Worm (Caenorhabditis elegans) whole organism, early embryonic: ENCODE results near the gene elo-4.

ENCODE experiments used
- B0310.2 ChIP-seq: sonication (generic microtip); optimal IDR thresholded peaks from 2 replicates; lab custom pipeline; 2016; ENCODE audit warnings: mild to moderate bottlenecking, missing genetic modification characterization, missing compliant biosample characterization
- F13C5.2 ChIP-seq: sonication (generic microtip); optimal IDR thresholded peaks from 2 replicates; lab custom pipeline; 2017; ENCODE audit warnings: mild to moderate bottlenecking, missing genetic modification characterization, inconsistent platforms, missing compliant biosample characterization
- aly-1 ChIP-seq: sonication (generic microtip); optimal IDR thresholded peaks from 2 replicates; lab custom pipeline; 2016; ENCODE audit warnings: missing genetic modification characterization, missing compliant biosample characterization
- ama-1 ChIP-seq: fragments of 150-350 bp; optimal IDR thresholded peaks from 2 replicates; lab custom pipeline; 2014
- ceh-13 ChIP-seq: fragments of 200-800 bp; sonication (Bioruptor generic); optimal IDR thresholded peaks from 2 replicates; lab custom pipeline; 2018; ENCODE audit warnings: mild to moderate bottlenecking, missing genetic modification characterization, missing compliant biosample characterization
- ceh-36 ChIP-seq: sonication (generic microtip); optimal IDR thresholded peaks from 2 replicates; lab custom pipeline; 2016; ENCODE audit warnings: missing genetic modification characterization, inconsistent platforms, missing compliant biosample characterization
- ets-7 ChIP-seq: sonication (generic microtip); optimal IDR thresholded peaks from 2 replicates; lab custom pipeline; 2016; ENCODE audit warnings: missing genotype, missing genetic modification characterization, missing compliant biosample characterization
- flt-1 ChIP-seq: fragments of 200-800 bp; sonication (Bioruptor generic); IDR thresholded peaks from 2 replicates; pipeline ENCODE4 v1.3.6; 2022; ENCODE audit warnings: missing genetic modification characterization, missing compliant biosample characterization
- hmbx-1 ChIP-seq: sonication (generic microtip); optimal IDR thresholded peaks from 2 replicates; lab custom pipeline; 2016; ENCODE audit warnings: mild to moderate bottlenecking, missing genetic modification characterization, missing compliant biosample characterization
- hmg-4 ChIP-seq: fragments of 200-800 bp; sonication (Bioruptor generic); optimal IDR thresholded peaks from 2 replicates; lab custom pipeline; 2018; ENCODE audit warnings: mild to moderate bottlenecking, missing genetic modification characterization, missing compliant biosample characterization
- hnd-1 ChIP-seq: sonication (generic microtip); optimal IDR thresholded peaks from 2 replicates; lab custom pipeline; 2016; ENCODE audit warnings: missing genetic modification characterization, missing compliant biosample characterization
- pes-1 ChIP-seq: fragments of 200-800 bp; sonication (Bioruptor generic); IDR thresholded peaks from 2 replicates; pipeline ENCODE4 v1.3.6; 2022; ENCODE audit warnings: missing genetic modification reagents, missing genetic modification characterization, missing compliant biosample characterization
- scrt-1 ChIP-seq: fragments of 200-800 bp; sonication (Bioruptor generic); IDR thresholded peaks from 2 replicates; pipeline ENCODE4 v1.3.6; 2022; ENCODE audit warnings: missing genetic modification characterization, missing compliant biosample characterization
- sea-1 ChIP-seq: fragments of 200-800 bp; sonication (Bioruptor generic); conservative IDR thresholded peaks from 2 replicates; pipeline ENCODE4 v1.3.6; 2022; ENCODE audit warnings: missing genetic modification characterization, missing compliant biosample characterization
- tbx-11 ChIP-seq: fragments of 200-800 bp; sonication (Bioruptor generic); IDR thresholded peaks from 2 replicates; pipeline ENCODE4 v1.3.6; 2022; ENCODE audit warnings: missing genetic modification characterization, missing compliant biosample characterization
- tbx-37 ChIP-seq: fragments of 200-800 bp; sonication (Bioruptor generic); conservative IDR thresholded peaks from 2 replicates; pipeline ENCODE4 v1.3.6; 2022; ENCODE audit warnings: missing genetic modification reagents, missing genetic modification characterization, missing compliant biosample characterization
- tra-4 ChIP-seq: sonication (generic microtip); optimal IDR thresholded peaks from 2 replicates; lab custom pipeline; 2017; ENCODE audit warnings: missing genetic modification characterization, missing compliant biosample characterization

Gene elo-4

DNA sequence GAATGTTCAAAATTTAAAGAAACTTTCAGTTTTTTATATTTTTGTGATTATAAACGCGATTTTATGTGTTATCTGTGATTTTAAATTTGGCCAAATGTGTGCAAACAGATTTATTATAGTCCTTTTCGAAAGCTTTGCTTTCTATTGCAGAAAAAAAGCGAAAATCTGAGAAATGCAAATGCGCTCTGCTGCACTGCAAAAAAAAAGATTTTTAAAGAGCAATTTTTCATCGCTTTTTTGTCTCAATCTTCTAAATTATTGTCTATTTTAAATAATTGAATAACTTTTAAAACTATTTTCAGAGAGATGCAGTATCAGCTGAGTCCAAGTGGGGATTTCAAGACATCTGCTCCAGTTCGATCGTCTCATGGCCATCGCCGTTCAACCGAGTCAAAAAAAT lies 12.1 kb downstream of the elo-4 start, which contains the start of gene cpb-1:
cpb-1 (plus strand) TSS at position 301 of the 400 bp plus-strand sequence.
- no peak for TF ChIP-seq scrt-1
- no peak for TF ChIP-seq tra-4 (tag; lab: Kevin White, UChicago)
- no peak for TF ChIP-seq aly-1 (tag; lab: Kevin White, UChicago)
- no peak for TF ChIP-seq hmg-4 (GFP tag; lab: Kevin White, UChicago)
- TF ChIP-seq sea-1 = no peak
- TF ChIP-seq hmbx-1 (tag; lab: Kevin White, UChicago) = no peak
- TF ChIP-seq B0310.2 (tag; lab: Kevin White, UChicago) = no peak
- no peak for TF ChIP-seq ets-7 (tag; lab: Kevin White, UChicago)
- TF ChIP-seq F13C5.2 = no peak
- TF ChIP-seq hnd-1 (tag; lab: Kevin White, UChicago) = no peak

DNA sequence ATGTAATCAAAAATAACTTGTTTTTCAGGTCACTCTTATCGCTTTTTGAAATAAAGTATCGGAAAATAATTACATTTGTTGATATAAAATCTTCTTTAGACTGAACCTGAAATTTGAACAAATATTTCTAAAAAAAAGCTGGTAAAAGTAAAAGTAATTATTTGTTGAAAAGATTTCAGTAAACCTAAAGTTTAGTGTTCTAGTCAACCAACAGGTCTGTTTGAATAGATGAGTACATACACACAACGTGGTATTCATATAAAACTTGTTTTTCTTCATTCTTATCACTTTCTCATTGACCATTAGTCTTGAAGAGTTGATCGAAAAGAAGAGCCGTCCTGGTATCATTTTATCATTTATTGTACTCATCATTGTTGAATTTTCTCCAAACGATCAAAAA lies 14.4 kb downstream of the elo-4 start, which contains the start of gene C40H1.9:
C40H1.9 (plus strand) TSS at position 301 of the 400 bp plus-strand sequence.
- no peak for TF ChIP-seq pes-1 (GFP tag; lab: Robert Waterston, UW)
- no peak for TF ChIP-seq tbx-37
- no peak for TF ChIP-seq hnd-1 (tag; lab: Kevin White, UChicago)
- no peak for TF ChIP-seq ceh-13 (GFP tag; lab: Kevin White, UChicago)

ce11 chrIII:9317601-9318000 lies 16.5 kb downstream of the elo-4 start:
- no peak for TF ChIP-seq sea-1
- TF ChIP-seq scrt-1 = no peak
- TF ChIP-seq hnd-1 (tag; lab: Kevin White, UChicago) = no peak
- no peak for TF ChIP-seq tra-4 (tag; lab: Kevin White, UChicago)

- TF ChIP-seq scrt-1 = no peak
- TF ChIP-seq ceh-36 (tag; lab: Kevin White, UChicago) = no peak
- no peak for TF ChIP-seq hmg-4 (GFP tag; lab: Kevin White, UChicago)
- TF ChIP-seq tbx-37 = no peak
- no peak for TF ChIP-seq aly-1 (tag; lab: Kevin White, UChicago)
- no peak for TF ChIP-seq ets-7 (tag; lab: Kevin White, UChicago)
- no peak for TF ChIP-seq hmbx-1 (tag; lab: Kevin White, UChicago)
- TF ChIP-seq hnd-1 (tag; lab: Kevin White, UChicago) = no peak
- no peak for TF ChIP-seq tbx-11 (GFP tag; lab: Robert Waterston, UW)
- TF ChIP-seq ceh-13 (GFP tag; lab: Kevin White, UChicago) = no peak
- TF ChIP-seq F13C5.2 = no peak
- no peak for TF ChIP-seq tra-4 (tag; lab: Kevin White, UChicago)
- TF ChIP-seq flt-1 (GFP tag; lab: Robert Waterston, UW) = no peak
- TF ChIP-seq ama-1 = no peak
- TF ChIP-seq pes-1 (GFP tag; lab: Robert Waterston, UW) = no peak
- no peak for TF ChIP-seq sea-1
Observed at ce11 chrIII:9315180-9315579, 18.9 kb downstream of the elo-4 start.

ce11 chrIII:9314476-9314875 lies 19.6 kb downstream of the elo-4 start, which contains the start of gene C40H1.8:
C40H1.8 (plus strand) TSS chrIII:9314717.
- no peak for TF ChIP-seq tra-4 (tag; lab: Kevin White, UChicago)
- TF ChIP-seq F13C5.2 = no peak
- no peak for TF ChIP-seq hmbx-1 (tag; lab: Kevin White, UChicago)
- TF ChIP-seq hnd-1 (tag; lab: Kevin White, UChicago) = no peak
- TF ChIP-seq hmg-4 (GFP tag; lab: Kevin White, UChicago) = no peak
- no peak for TF ChIP-seq flt-1 (GFP tag; lab: Robert Waterston, UW)
- TF ChIP-seq pes-1 (GFP tag; lab: Robert Waterston, UW) = no peak
- no peak for TF ChIP-seq tbx-11 (GFP tag; lab: Robert Waterston, UW)
- no peak for TF ChIP-seq ama-1
- TF ChIP-seq ets-7 (tag; lab: Kevin White, UChicago) = no peak
- TF ChIP-seq B0310.2 (tag; lab: Kevin White, UChicago) = no peak
- no peak for TF ChIP-seq sea-1
- TF ChIP-seq aly-1 (tag; lab: Kevin White, UChicago) = no peak

ce11 chrIII:9309840-9310239 lies 24.2 kb downstream of the elo-4 start:
- TF ChIP-seq ets-7 (tag; lab: Kevin White, UChicago) (no peak), ceh-13 (GFP tag; lab: Kevin White, UChicago) (no peak), tbx-11 (GFP tag; lab: Robert Waterston, UW) (no peak), flt-1 (GFP tag; lab: Robert Waterston, UW) (no peak), pes-1 (GFP tag; lab: Robert Waterston, UW) (no peak), aly-1 (tag; lab: Kevin White, UChicago) (no peak), F13C5.2 (no peak), tbx-37 (no peak), hmg-4 (GFP tag; lab: Kevin White, UChicago) (no peak), hmbx-1 (tag; lab: Kevin White, UChicago) (no peak), sea-1 (no peak), scrt-1 (no peak), ceh-36 (tag; lab: Kevin White, UChicago) (no peak), hnd-1 (tag; lab: Kevin White, UChicago) (no peak), tra-4 (tag; lab: Kevin White, UChicago) (no peak), ama-1 (no peak), B0310.2 (tag; lab: Kevin White, UChicago) (no peak)

DNA sequence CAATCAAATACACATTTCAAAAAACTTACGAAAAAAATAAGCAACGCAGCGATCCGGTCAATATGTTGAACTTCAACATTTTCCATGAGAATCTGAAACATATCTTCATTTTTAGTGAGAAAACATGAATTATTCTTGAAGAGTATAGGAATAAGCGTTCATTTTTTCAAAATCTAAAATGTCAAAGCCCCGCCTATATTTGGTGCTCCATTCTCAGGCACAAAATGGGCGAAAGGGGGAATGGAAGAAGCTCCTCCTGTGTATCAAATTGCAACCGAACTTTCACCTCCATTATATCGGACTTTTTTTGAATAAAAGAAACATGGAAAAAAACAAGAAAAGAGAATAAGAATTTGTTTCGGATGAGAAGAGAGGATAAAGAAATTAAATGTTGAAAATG lies 27.5 kb downstream of the elo-4 start, which contains the start of gene srx-45:
srx-45 (minus strand) TSS at position 101 of the 400 bp plus-strand sequence.
- TF ChIP-seq tbx-37 (no peak), scrt-1 (no peak), aly-1 (tag; lab: Kevin White, UChicago) (no peak), hmbx-1 (tag; lab: Kevin White, UChicago) (no peak), ceh-36 (tag; lab: Kevin White, UChicago) (no peak), tra-4 (tag; lab: Kevin White, UChicago) (no peak), ceh-13 (GFP tag; lab: Kevin White, UChicago) (no peak)

DNA sequence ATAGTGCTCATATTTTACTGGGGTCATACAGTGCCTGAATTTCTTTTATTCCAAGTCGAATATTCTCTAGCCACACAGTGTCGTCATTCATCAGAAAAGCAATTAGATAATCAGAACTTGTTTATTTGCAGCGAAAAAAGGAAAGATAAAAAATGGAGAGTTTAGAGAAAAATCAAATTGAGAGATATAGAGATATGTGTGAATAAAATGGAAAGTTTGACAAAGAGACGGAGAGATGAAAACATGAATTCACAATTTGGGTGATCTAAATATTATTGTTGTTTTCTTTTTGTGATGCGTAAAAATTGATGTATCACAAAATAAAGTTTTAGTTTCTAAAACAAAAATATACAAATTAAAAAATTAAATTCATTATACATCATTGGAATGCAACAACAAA lies 33.4 kb downstream of the elo-4 start:
- TF ChIP-seq scrt-1 (no peak), ceh-36 (tag; lab: Kevin White, UChicago) (no peak), ets-7 (tag; lab: Kevin White, UChicago) (no peak), tra-4 (tag; lab: Kevin White, UChicago) (no peak), hnd-1 (tag; lab: Kevin White, UChicago) (no peak), ama-1 (no peak)
